Fruit fly (Drosophila melanogaster): Measurements from ENCODE around the gene CaMKII.

DNA sequence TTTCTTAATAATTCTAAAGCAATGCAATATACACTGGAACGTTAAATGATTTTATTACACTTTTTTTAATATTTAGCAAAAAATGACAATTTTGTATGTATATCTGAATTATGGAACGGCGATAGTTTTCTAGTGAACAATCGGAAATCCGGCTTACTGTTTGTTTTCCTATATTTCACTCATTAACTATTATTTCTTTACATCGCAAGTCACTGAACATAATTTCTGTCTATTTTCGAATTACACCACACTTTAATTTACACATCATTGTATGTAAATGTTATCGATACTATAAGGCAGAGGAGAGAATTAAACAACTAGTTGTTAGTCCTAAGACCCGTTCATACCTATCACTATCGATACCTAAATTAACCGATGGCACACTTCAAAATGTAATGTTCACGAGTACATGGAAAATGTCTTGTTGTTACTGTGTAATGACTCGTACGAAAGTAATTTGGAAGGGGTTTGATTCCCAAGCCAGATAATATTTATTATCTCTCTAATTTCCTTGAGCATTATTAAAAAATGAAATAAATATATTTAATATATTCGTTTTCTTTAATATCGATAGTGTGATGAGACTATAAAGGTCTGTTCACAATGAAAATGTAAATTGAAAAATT, 26.6 kb downstream of the CaMKII start, which contains the start of gene PlexA:
- TF ChIP-seq EcR (GFP tag; optimal IDR thresholded peaks at IDR 0.05) = no peak
- no peak for TF ChIP-seq CG8478 (optimal IDR thresholded peaks at IDR 0.05)
- no peak for TF ChIP-seq usp (GFP tag; optimal IDR thresholded peaks at IDR 0.05)

Measured in whole organism.